Worm (Caenorhabditis elegans) whole organism, late embryonic: ENCODE measurements around the gene rrp-1.

Experiments
- T23F11.4 ChIP-seq: fragments of 200-800 bp; sonication (Bioruptor generic); optimal IDR thresholded peaks from 2 replicates; lab custom pipeline; 2018; ENCODE audit warnings: mild to moderate bottlenecking, missing genetic modification characterization, missing compliant biosample characterization
- ama-1 ChIP-seq: fragments of 150-350 bp; optimal IDR thresholded peaks from 2 replicates; lab custom pipeline; 2014
- dmd-4 ChIP-seq: sonication (generic microtip); optimal IDR thresholded peaks from 2 replicates; lab custom pipeline; 2016; ENCODE audit warnings: borderline replicate concordance, missing genetic modification characterization, missing compliant biosample characterization
- gmeb-2 ChIP-seq: sonication (generic microtip); optimal IDR thresholded peaks from 2 replicates; lab custom pipeline; 2016; ENCODE audit warnings: missing genetic modification characterization, inconsistent platforms, missing compliant biosample characterization
- hlh-30 ChIP-seq: sonication (generic microtip); optimal IDR thresholded peaks from 2 replicates; lab custom pipeline; 2017; ENCODE audit warnings: antibody characterized with exemption, missing genetic modification characterization, missing compliant biosample characterization; ENCODE audit not compliant: insufficient read depth
- nfya-1 ChIP-seq: sonication (generic microtip); optimal IDR thresholded peaks from 2 replicates; lab custom pipeline; 2017; ENCODE audit warnings: missing genetic modification characterization, mild to moderate bottlenecking, missing compliant biosample characterization, antibody characterized with exemption, moderate library complexity
- pha-4 ChIP-seq: fragments of 150-350 bp; optimal IDR thresholded peaks from 2 replicates; lab custom pipeline; 2018; ENCODE audit warnings: missing biosample characterization, missing genetic modification reagents, missing genetic modification characterization

DNA sequence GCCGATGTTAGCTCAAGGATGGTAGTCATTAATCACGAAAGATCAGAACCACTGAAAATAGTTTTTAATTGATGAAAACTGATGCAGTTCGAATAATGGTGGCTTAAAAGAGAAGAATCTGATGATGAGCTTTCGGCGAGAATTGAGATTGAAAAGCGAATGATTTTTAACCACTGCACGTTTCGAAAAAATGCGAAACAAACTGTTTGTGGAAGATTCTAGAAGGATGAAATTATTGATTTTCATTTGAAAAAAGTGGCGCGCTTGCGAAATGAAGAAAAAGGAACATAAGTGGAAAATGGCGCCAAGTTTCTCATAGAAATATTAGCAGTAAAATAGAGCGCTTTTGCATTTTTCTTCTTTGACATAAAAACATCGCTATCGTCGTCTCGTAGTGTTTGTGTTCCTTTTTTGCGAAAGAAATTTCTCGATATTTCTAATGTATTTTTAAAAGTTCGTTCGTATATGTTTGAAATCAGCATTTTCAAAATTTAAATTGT lies 12.9 kb upstream of the rrp-1 start, which contains the start of gene uba-1:
- TF ChIP-seq pha-4 (tag; lab: Kevin White, UChicago) (no peak), ama-1 (lab: Kevin White, UChicago) (no peak), dmd-4 (tag; lab: Kevin White, UChicago) (no peak), T23F11.4 (GFP tag; lab: Kevin White, UChicago) (no peak), hlh-30 (no peak), nfya-1 (tag; lab: Kevin White, UChicago) (no peak), gmeb-2 (tag; lab: Kevin White, UChicago) (no peak)
